Fruit fly (Drosophila melanogaster) whole organism, adult: ENCODE results near the gene Mekk1.

Source experiments
- CG11617 ChIP-seq: fragments of 200-800 bp; sonication (Bioruptor generic); optimal IDR thresholded peaks from 2 replicates; lab custom pipeline; 2017; ENCODE audit warnings: mild to moderate bottlenecking, missing biosample characterization, missing genetic modification reagents, missing genetic modification characterization
- CG12768 ChIP-seq: fragments of 200-800 bp; sonication (Bioruptor generic); optimal IDR thresholded peaks from 2 replicates; lab custom pipeline; 2017; ENCODE audit warnings: missing biosample characterization, missing genetic modification characterization, mild to moderate bottlenecking, moderate library complexity, missing genetic modification reagents
- CG14711 ChIP-seq: fragments of 200-800 bp; sonication (Bioruptor generic); optimal IDR thresholded peaks from 2 replicates; lab custom pipeline; 2018; ENCODE audit warnings: missing biosample characterization, mild to moderate bottlenecking, missing genetic modification characterization, moderate library complexity
- CG1620 ChIP-seq: fragments of 200-800 bp; sonication (Bioruptor generic); optimal IDR thresholded peaks from 2 replicates; lab custom pipeline; 2016; ENCODE audit warnings: missing biosample characterization, missing genetic modification characterization
- CG33017 ChIP-seq: fragments of 200-800 bp; sonication (Bioruptor generic); optimal IDR thresholded peaks from 2 replicates; lab custom pipeline; 2018; ENCODE audit warnings: missing biosample characterization, mild to moderate bottlenecking, missing genetic modification characterization, moderate library complexity
- CG5204 ChIP-seq: fragments of 200-800 bp; sonication (Bioruptor generic); optimal IDR thresholded peaks from 2 replicates; lab custom pipeline; 2016; ENCODE audit warnings: missing biosample characterization, missing genetic modification characterization
- CG7045 ChIP-seq: fragments of 200-800 bp; sonication (Bioruptor generic); optimal IDR thresholded peaks from 2 replicates; lab custom pipeline; 2017; ENCODE audit warnings: missing biosample characterization, mild to moderate bottlenecking, missing genetic modification characterization
- CG7101 ChIP-seq: fragments of 200-800 bp; sonication (Bioruptor generic); optimal IDR thresholded peaks from 2 replicates; lab custom pipeline; 2018; ENCODE audit warnings: missing biosample characterization, mild to moderate bottlenecking, missing genetic modification characterization, moderate library complexity
- Clk ChIP-seq: fragments of 200-800 bp; sonication (Bioruptor generic); optimal IDR thresholded peaks from 2 replicates; lab custom pipeline; 2017; ENCODE audit warnings: missing biosample characterization, missing genetic modification characterization
- Crg-1 ChIP-seq: fragments of 200-800 bp; sonication (Bioruptor generic); optimal IDR thresholded peaks from 2 replicates; lab custom pipeline; 2016; ENCODE audit warnings: missing biosample characterization, missing genetic modification characterization
- Hr96 ChIP-seq: fragments of 200-800 bp; sonication (Bioruptor generic); optimal IDR thresholded peaks from 2 replicates; lab custom pipeline; 2016; ENCODE audit warnings: missing biosample characterization, missing genetic modification characterization
- Mnt ChIP-seq: fragments of 200-800 bp; sonication (Bioruptor generic); optimal IDR thresholded peaks from 2 replicates; lab custom pipeline; 2016; ENCODE audit warnings: missing biosample characterization, mild to moderate bottlenecking, missing genetic modification characterization
- bab1 ChIP-seq: fragments of 200-800 bp; sonication (Bioruptor generic); optimal IDR thresholded peaks from 3 replicates; lab custom pipeline; 2019; ENCODE audit warnings: missing biosample characterization, mild to moderate bottlenecking, missing genetic modification characterization, moderate library complexity
- cic ChIP-seq: fragments of 200-800 bp; sonication (Bioruptor generic); optimal IDR thresholded peaks from 2 replicates; lab custom pipeline; 2017; ENCODE audit warnings: missing biosample characterization, mild to moderate bottlenecking, missing genetic modification characterization, moderate library complexity
- cnc ChIP-seq, 2 experiments: fragments of >200 bp; optimal IDR thresholded peaks; 2 replicates each; lab custom pipeline; 2017
- kay ChIP-seq: fragments of 200-800 bp; sonication (Bioruptor generic); peaks from one replicate; lab custom pipeline; 2016; ENCODE audit warnings: missing biosample characterization, missing genetic modification characterization, borderline replicate concordance
- ovo ChIP-seq: fragments of 200-800 bp; sonication (Bioruptor generic); optimal IDR thresholded peaks from 2 replicates; lab custom pipeline; 2016; ENCODE audit warnings: missing biosample characterization, missing genetic modification characterization
- pad ChIP-seq: fragments of 200-800 bp; sonication (Bioruptor generic); optimal IDR thresholded peaks from 3 replicates; lab custom pipeline; 2017; ENCODE audit warnings: missing biosample characterization, missing genetic modification characterization, mild to moderate bottlenecking, moderate library complexity, missing genetic modification reagents
- tj ChIP-seq: fragments of 200-800 bp; sonication (Bioruptor generic); optimal IDR thresholded peaks from 3 replicates; lab custom pipeline; 2017; ENCODE audit warnings: missing biosample characterization, mild to moderate bottlenecking, missing genetic modification characterization, moderate library complexity
- toe ChIP-seq: fragments of 200-800 bp; sonication (Bioruptor generic); optimal IDR thresholded peaks from 2 replicates; lab custom pipeline; 2016; ENCODE audit warnings: missing biosample characterization, missing genetic modification characterization

The Mekk1 gene

dm6 chr3R:18721368-18721767 lies 22.0 kb downstream of the Mekk1 start:
- no peak for TF ChIP-seq bab1 (GFP tag; lab: Kevin White, UChicago)
- TF ChIP-seq CG33017 = no peak
- no peak for TF ChIP-seq Clk (GFP tag; lab: Kevin White, UChicago)
- no peak for TF ChIP-seq CG1620 (GFP tag; lab: Kevin White, UChicago)
- TF ChIP-seq kay (GFP tag; lab: Kevin White, UChicago) = no peak
- no peak for TF ChIP-seq CG5204 (GFP tag; lab: Kevin White, UChicago)
- TF ChIP-seq cnc (optimal IDR thresholded peaks at IDR 0.05; lab: Kevin White, UChicago) = no peak
- no peak for TF ChIP-seq toe (GFP tag; lab: Kevin White, UChicago)
- TF ChIP-seq Crg-1 (GFP tag; lab: Kevin White, UChicago) = no peak
- TF ChIP-seq ovo (GFP tag; lab: Kevin White, UChicago) = no peak
- TF ChIP-seq CG7101 (tag; lab: Kevin White, UChicago) = no peak
- TF ChIP-seq CG7045 (GFP tag; lab: Kevin White, UChicago) = no peak
- TF ChIP-seq tj = no peak
- no peak for TF ChIP-seq Mnt (GFP tag; lab: Kevin White, UChicago)
- no peak for TF ChIP-seq CG12768 (GFP tag; lab: Kevin White, UChicago)
- TF ChIP-seq CG14711 (tag; lab: Kevin White, UChicago) = no peak
- no peak for TF ChIP-seq pad (GFP tag; lab: Kevin White, UChicago)
- TF ChIP-seq cic (GFP tag; lab: Kevin White, UChicago) = no peak
- TF ChIP-seq Hr96 (GFP tag; lab: Kevin White, UChicago) = no peak
- no peak for TF ChIP-seq CG11617 (GFP tag; lab: Kevin White, UChicago)

dm6 chr3R:18719767-18720341 lies 23.5 kb downstream of the Mekk1 start:
- TF ChIP-seq cnc (optimal IDR thresholded peaks at IDR 0.05; lab: Kevin White, UChicago) = no peak
- peak; percentile 17 for TF ChIP-seq CG12768 (GFP tag; lab: Kevin White, UChicago)
- TF ChIP-seq tj = no peak
- TF ChIP-seq CG7045 (GFP tag; lab: Kevin White, UChicago) = peak; percentile 26
- TF ChIP-seq ovo (GFP tag; lab: Kevin White, UChicago) = no peak
- no peak for TF ChIP-seq CG11617 (GFP tag; lab: Kevin White, UChicago)
- TF ChIP-seq Hr96 (GFP tag; lab: Kevin White, UChicago) = peak; percentile 37
- TF ChIP-seq cic (GFP tag; lab: Kevin White, UChicago) = no peak
- peak; percentile 10 for TF ChIP-seq CG7101 (tag; lab: Kevin White, UChicago)
- peak; percentile 29 for TF ChIP-seq CG5204 (GFP tag; lab: Kevin White, UChicago)
- TF ChIP-seq CG33017 = peak; percentile 36
- peak; percentile 2 for TF ChIP-seq toe (GFP tag; lab: Kevin White, UChicago)
- no peak for TF ChIP-seq CG1620 (GFP tag; lab: Kevin White, UChicago)

DNA sequence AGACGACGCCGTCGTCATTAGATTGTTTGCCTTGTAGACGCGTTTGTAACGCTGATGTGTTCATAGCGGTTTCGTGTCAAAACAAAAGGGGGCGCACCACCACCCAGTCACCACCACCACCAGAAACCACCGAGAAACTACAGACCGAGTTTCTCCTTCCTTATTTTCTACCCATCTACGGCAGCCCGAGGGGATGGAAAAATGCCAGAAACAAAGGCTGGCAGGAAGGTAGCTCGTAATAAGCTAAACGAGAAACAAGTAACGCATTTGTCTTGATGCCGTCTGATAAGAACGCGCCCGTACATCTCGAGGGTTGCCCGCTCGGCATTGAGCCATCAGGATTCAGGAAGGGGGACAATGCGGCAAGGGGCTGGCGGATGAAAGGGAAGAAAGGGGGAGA lies 35.9 kb downstream of the Mekk1 start:
- TF ChIP-seq Clk (GFP tag; lab: Kevin White, UChicago) (no peak), kay (GFP tag; lab: Kevin White, UChicago) (no peak), CG11617 (GFP tag; lab: Kevin White, UChicago) (no peak), CG12768 (GFP tag; lab: Kevin White, UChicago) (no peak), Hr96 (GFP tag; lab: Kevin White, UChicago) (no peak), CG1620 (GFP tag; lab: Kevin White, UChicago) (no peak), pad (GFP tag; lab: Kevin White, UChicago) (no peak), tj (no peak), toe (GFP tag; lab: Kevin White, UChicago) (no peak), CG5204 (GFP tag; lab: Kevin White, UChicago) (no peak), ovo (GFP tag; lab: Kevin White, UChicago) (no peak), CG7101 (tag; lab: Kevin White, UChicago) (no peak), CG7045 (GFP tag; lab: Kevin White, UChicago) (no peak)

DNA sequence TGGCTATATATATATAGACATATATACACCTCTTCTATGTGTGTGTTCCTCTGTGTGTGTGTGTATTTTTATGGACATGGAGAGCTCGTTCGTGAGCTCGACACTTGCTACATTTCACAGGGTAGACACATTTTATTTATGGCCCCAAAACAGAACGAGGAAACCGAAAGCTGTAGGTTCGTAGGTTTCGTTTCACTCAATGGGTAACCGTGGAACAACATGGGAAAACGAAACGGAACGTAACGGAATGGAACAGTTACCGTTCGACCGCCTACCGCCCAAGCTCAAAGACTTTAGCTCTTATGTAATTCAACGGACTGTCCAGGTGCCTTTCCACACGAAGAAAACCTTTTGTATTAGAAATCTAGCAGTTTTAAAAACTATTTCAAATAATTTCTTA lies 37.1 kb downstream of the Mekk1 start:
- TF ChIP-seq Hr96 (GFP tag; lab: Kevin White, UChicago) (no peak), CG1620 (GFP tag; lab: Kevin White, UChicago) (no peak), kay (GFP tag; lab: Kevin White, UChicago) (no peak), CG7101 (tag; lab: Kevin White, UChicago) (no peak), Clk (GFP tag; lab: Kevin White, UChicago) (no peak), CG14711 (tag; lab: Kevin White, UChicago) (no peak), toe (GFP tag; lab: Kevin White, UChicago) (no peak), cic (GFP tag; lab: Kevin White, UChicago) (no peak)

- TF ChIP-seq toe (GFP tag; lab: Kevin White, UChicago) (no peak), pad (GFP tag; lab: Kevin White, UChicago) (peak; percentile 77)
Observed at dm6 chr3R:18705150-18705549, 38.2 kb downstream of the Mekk1 start, which contains the start of the genes ChAT and VAChT. Gene ChAT, plus strand, starts transcription at chr3R:18705501. Gene VAChT, plus strand, starts transcription at chr3R:18705501.

- TF ChIP-seq ovo (GFP tag; lab: Kevin White, UChicago) (no peak), kay (GFP tag; lab: Kevin White, UChicago) (no peak), CG14711 (tag; lab: Kevin White, UChicago) (no peak), CG7101 (tag; lab: Kevin White, UChicago) (no peak), CG1620 (GFP tag; lab: Kevin White, UChicago) (no peak), CG7045 (GFP tag; lab: Kevin White, UChicago) (no peak), CG5204 (GFP tag; lab: Kevin White, UChicago) (no peak), CG33017 (no peak)
Observed at dm6 chr3R:18703514-18703913, 39.9 kb downstream of the Mekk1 start.
